Worm (Caenorhabditis elegans): Measurements from ENCODE around the gene skr-18.

ce11 chrIV:833517-833916, 38.3 kb upstream of the skr-18 start:
- TF ChIP-seq lin-11 (tag; optimal IDR thresholded peaks at IDR 0.05) (no peak), nhr-237 (tag; optimal IDR thresholded peaks at IDR 0.05) (no peak), crh-2 (tag; optimal IDR thresholded peaks at IDR 0.05) (no peak), nhr-25 (tag; optimal IDR thresholded peaks at IDR 0.05) (no peak), nhr-6 (tag; optimal IDR thresholded peaks at IDR 0.05) (no peak), nhr-11 (tag; optimal IDR thresholded peaks at IDR 0.05) (no peak), nhr-23 (tag; optimal IDR thresholded peaks at IDR 0.05) (no peak), ceh-82 (tag; optimal IDR thresholded peaks at IDR 0.05) (no peak), lsy-2 (tag; optimal IDR thresholded peaks at IDR 0.05) (peak in 1 of 2 experiments; percentile 1), ztf-11 (tag; optimal IDR thresholded peaks at IDR 0.05) (no peak)

Data from whole organism, L2 larva.